Fruit fly (Drosophila melanogaster) whole organism, embryonic: ENCODE data around the gene CG16723.
A peak's percentile ranks its signal among the peaks of the same experiment; 100 is the strongest.

Experiments
- Aef1 ChIP-seq: fragments of 200-800 bp; sonication (Bioruptor generic); IDR thresholded peaks from 3 replicates; pipeline ENCODE4 v1.3.6; 2022; ENCODE audit warnings: missing biosample characterization, missing genetic modification characterization
- Awh ChIP-seq: fragments of 200-800 bp; sonication (Bioruptor generic); IDR thresholded peaks from 2 replicates; pipeline ENCODE4, ENCODE4 v1.3.6; 2022; ENCODE audit warnings: missing biosample characterization, missing genetic modification characterization
- Bdp1 ChIP-seq: fragments of 200-800 bp; sonication (Bioruptor generic); optimal IDR thresholded peaks from 3 replicates; lab custom pipeline; 2016; ENCODE audit warnings: missing biosample characterization, missing genetic modification characterization
- Bgb ChIP-seq: fragments of 200-800 bp; sonication (Bioruptor generic); IDR thresholded peaks from 2 replicates; pipeline ENCODE4 v1.3.6; 2022; ENCODE audit warnings: missing biosample characterization, missing genetic modification characterization; ENCODE audit not compliant: partially characterized antibody
- CG10147 ChIP-seq: fragments of 200-800 bp; sonication (Bioruptor generic); optimal IDR thresholded peaks from 2 replicates; lab custom pipeline; 2019; ENCODE audit warnings: missing biosample characterization, mild to moderate bottlenecking, missing genetic modification characterization, moderate library complexity
- CG10209 ChIP-seq: fragments of 200-800 bp; sonication (Bioruptor generic); optimal IDR thresholded peaks from 3 replicates; lab custom pipeline; 2017; ENCODE audit warnings: missing biosample characterization, mild to moderate bottlenecking, missing genetic modification characterization, missing genetic modification reagents
- CG1024 ChIP-seq: fragments of 200-800 bp; sonication (Bioruptor generic); IDR thresholded peaks from 2 replicates; pipeline ENCODE4 v1.3.6; 2022; ENCODE audit warnings: missing biosample characterization, missing genetic modification characterization
- CG12769 ChIP-seq: fragments of 200-800 bp; sonication (Bioruptor generic); optimal IDR thresholded peaks from 2 replicates; lab custom pipeline; 2019; ENCODE audit warnings: missing biosample characterization, mild to moderate bottlenecking, missing genetic modification characterization, moderate library complexity
- CG12942 ChIP-seq: fragments of 200-800 bp; sonication (Bioruptor generic); optimal IDR thresholded peaks from 3 replicates; lab custom pipeline; 2016; ENCODE audit warnings: missing biosample characterization, missing genetic modification characterization
- CG14860 ChIP-seq: fragments of 200-800 bp; sonication (Bioruptor generic); IDR thresholded peaks from 3 replicates; pipeline ENCODE4 v1.3.6; 2022; ENCODE audit warnings: missing biosample characterization, missing genetic modification characterization; ENCODE audit not compliant: partially characterized antibody
- CG16863 ChIP-seq: fragments of 200-800 bp; sonication (Bioruptor generic); optimal IDR thresholded peaks from 3 replicates; lab custom pipeline; 2016; ENCODE audit warnings: missing biosample characterization, missing genetic modification characterization
- CG1832 ChIP-seq: fragments of 200-800 bp; sonication (Bioruptor generic); optimal IDR thresholded peaks from 2 replicates; lab custom pipeline; 2017; ENCODE audit warnings: missing biosample characterization, mild to moderate bottlenecking, missing genetic modification characterization, inconsistent platforms
- CG2116 ChIP-seq: fragments of 200-800 bp; sonication (Bioruptor generic); optimal IDR thresholded peaks from 3 replicates; lab custom pipeline; 2018; ENCODE audit warnings: missing biosample characterization, mild to moderate bottlenecking, missing genetic modification characterization
- CG3065 ChIP-seq: fragments of 200-800 bp; sonication (Bioruptor generic); optimal IDR thresholded peaks from 2 replicates; lab custom pipeline; 2016; ENCODE audit warnings: missing biosample characterization, missing genetic modification characterization
- CG33557 ChIP-seq: fragments of 200-800 bp; sonication (Bioruptor generic); optimal IDR thresholded peaks from 2 replicates; lab custom pipeline; 2019; ENCODE audit warnings: missing biosample characterization, mild to moderate bottlenecking, missing genetic modification characterization, moderate library complexity
- CG34376 ChIP-seq: fragments of 200-800 bp; sonication (Bioruptor generic); optimal IDR thresholded peaks from 2 replicates; lab custom pipeline; 2018; ENCODE audit warnings: missing biosample characterization, mild to moderate bottlenecking, missing genetic modification characterization
- CG7786 ChIP-seq: fragments of 200-800 bp; sonication (Bioruptor generic); optimal IDR thresholded peaks from 2 replicates; lab custom pipeline; 2016; ENCODE audit warnings: missing biosample characterization, missing genetic modification characterization
- CG7963 ChIP-seq: fragments of 200-800 bp; sonication (Bioruptor generic); IDR thresholded peaks from 3 replicates; pipeline ENCODE4 v1.3.6; 2022; ENCODE audit warnings: missing biosample characterization, missing genetic modification characterization; ENCODE audit not compliant: partially characterized antibody
- CG8290 ChIP-seq, 3 experiments: fragments of 200-800 bp; sonication (Bioruptor generic); optimal IDR thresholded peaks; 2 replicates each; lab custom pipeline; 2016 to 2019; ENCODE audit warnings: missing biosample characterization in 3 of 3, missing genetic modification characterization in 3 of 3, mild to moderate bottlenecking in 2 of 3, moderate library complexity in 1 of 3
- CG8478 ChIP-seq: fragments of >200 bp; optimal IDR thresholded peaks from 2 replicates; lab custom pipeline; 2018
- CG8924 ChIP-seq: fragments of 200-800 bp; optimal IDR thresholded peaks from 3 replicates; lab custom pipeline; 2019; ENCODE audit warnings: missing biosample characterization, mild to moderate bottlenecking, missing genetic modification characterization, moderate library complexity
- Doc2 ChIP-seq: fragments of 200-800 bp; sonication (Bioruptor generic); IDR thresholded peaks from 2 replicates; pipeline ENCODE4 v1.3.6; 2022; ENCODE audit warnings: missing biosample characterization, missing genetic modification characterization
- E2f1 ChIP-seq: fragments of 200-800 bp; sonication (Bioruptor generic); IDR thresholded peaks from 2 replicates; pipeline ENCODE4 v1.3.6; 2022; ENCODE audit warnings: missing biosample characterization, missing genetic modification characterization
- ERR ChIP-seq: fragments of 200-800 bp; sonication (Bioruptor generic); optimal IDR thresholded peaks from 2 replicates; lab custom pipeline; 2016; ENCODE audit warnings: missing biosample characterization, missing genetic modification characterization
- HLH4C ChIP-seq: fragments of 200-800 bp; sonication (Bioruptor generic); IDR thresholded peaks from 3 replicates; pipeline ENCODE4 v1.3.6; 2022; ENCODE audit warnings: missing biosample characterization, missing genetic modification characterization; ENCODE audit not compliant: partially characterized antibody
- Med ChIP-seq: fragments of 200-800 bp; sonication (Bioruptor generic); peaks from one replicate; lab custom pipeline; 2016; ENCODE audit warnings: missing biosample characterization, missing genetic modification characterization, mild to moderate bottlenecking, inconsistent platforms, moderate library complexity
- Nf-YB ChIP-seq: fragments of 200-800 bp; sonication (Bioruptor generic); optimal IDR thresholded peaks from 3 replicates; lab custom pipeline; 2019; ENCODE audit warnings: missing biosample characterization, mild to moderate bottlenecking, missing genetic modification characterization, moderate library complexity
- Rfx ChIP-seq: fragments of 200-800 bp; sonication (Bioruptor generic); IDR thresholded peaks from 2 replicates; pipeline ENCODE4 v1.3.6; 2022; ENCODE audit warnings: missing biosample characterization, missing genetic modification characterization
- Scr ChIP-seq: fragments of 200-800 bp; sonication (Bioruptor generic); IDR thresholded peaks from 2 replicates; pipeline ENCODE4 v1.3.6; 2022; ENCODE audit warnings: missing biosample characterization, missing genetic modification characterization; ENCODE audit not compliant: partially characterized antibody
- Tbp ChIP-seq: fragments of >200 bp; optimal IDR thresholded peaks from 2 replicates; lab custom pipeline; 2018; ENCODE audit warnings: missing biosample characterization, missing genetic modification characterization
- Xbp1 ChIP-seq: fragments of 200-800 bp; sonication (Bioruptor generic); optimal IDR thresholded peaks from 3 replicates; lab custom pipeline; 2016; ENCODE audit warnings: missing biosample characterization, mild to moderate bottlenecking, missing genetic modification characterization
- abd-A ChIP-seq: fragments of 200-800 bp; sonication (Bioruptor generic); optimal IDR thresholded peaks from 3 replicates; lab custom pipeline; 2019; ENCODE audit warnings: missing biosample characterization, mild to moderate bottlenecking, missing genetic modification characterization, moderate library complexity
- amos ChIP-seq: fragments of 200-800 bp; sonication (Bioruptor generic); IDR thresholded peaks from 2 replicates; pipeline ENCODE4 v1.3.6; 2022; ENCODE audit warnings: missing biosample characterization, missing genetic modification characterization; ENCODE audit not compliant: partially characterized antibody
- bbx ChIP-seq: fragments of 200-800 bp; sonication (Bioruptor generic); IDR thresholded peaks from 2 replicates; pipeline ENCODE4 v1.3.6; 2022; ENCODE audit warnings: missing biosample characterization, missing genetic modification characterization; ENCODE audit not compliant: partially characterized antibody
- crol ChIP-seq: fragments of 200-800 bp; sonication (Bioruptor generic); IDR thresholded peaks from 2 replicates; pipeline ENCODE4 v1.3.6; 2022; ENCODE audit warnings: missing biosample characterization, missing genetic modification characterization
- hkb ChIP-seq, 2 experiments: fragments of 200-800 bp in 1 of 2; fragments of >200 bp in 1 of 2; sonication (Bioruptor generic) in 1 of 2; IDR thresholded peaks in 1 of 2; optimal IDR thresholded peaks in 1 of 2; 2 replicates each; pipeline versions ENCODE4 v1.3.6 to Lab custom; 2017 to 2022; ENCODE audit warnings: missing biosample characterization in 1 of 2, missing genetic modification characterization in 1 of 2
- kah ChIP-seq: fragments of 200-800 bp; sonication (Bioruptor generic); optimal IDR thresholded peaks from 2 replicates; lab custom pipeline; 2018; ENCODE audit warnings: missing biosample characterization, mild to moderate bottlenecking, missing genetic modification characterization
- lab ChIP-seq: fragments of 200-800 bp; sonication (Bioruptor generic); optimal IDR thresholded peaks from 3 replicates; lab custom pipeline; 2017; ENCODE audit warnings: missing biosample characterization, missing genetic modification characterization, mild to moderate bottlenecking, moderate library complexity, missing genetic modification reagents
- nerfin-2 ChIP-seq: fragments of 200-800 bp; sonication (Bioruptor generic); IDR thresholded peaks from 2 replicates; pipeline ENCODE4 v1.3.6; 2022; ENCODE audit warnings: missing biosample characterization, missing genetic modification characterization; ENCODE audit not compliant: partially characterized antibody
- nom ChIP-seq: fragments of 200-800 bp; sonication (Bioruptor generic); optimal IDR thresholded peaks from 2 replicates; lab custom pipeline; 2017; ENCODE audit warnings: missing biosample characterization, missing genetic modification characterization, mild to moderate bottlenecking, moderate library complexity, missing genetic modification reagents
- pros ChIP-seq: fragments of 200-800 bp; sonication (Bioruptor generic); optimal IDR thresholded peaks from 3 replicates; lab custom pipeline; 2019; ENCODE audit warnings: missing biosample characterization, mild to moderate bottlenecking, missing genetic modification characterization, moderate library complexity
- scrt ChIP-seq: fragments of 200-800 bp; sonication (Bioruptor generic); optimal IDR thresholded peaks from 2 replicates; lab custom pipeline; 2018; ENCODE audit warnings: missing biosample characterization, mild to moderate bottlenecking, missing genetic modification characterization, moderate library complexity
- sima ChIP-seq: fragments of 200-800 bp; sonication (Bioruptor generic); optimal IDR thresholded peaks from 2 replicates; lab custom pipeline; 2016; ENCODE audit warnings: missing biosample characterization, missing genetic modification characterization
- sna ChIP-seq: fragments of 200-800 bp; sonication (Bioruptor generic); IDR thresholded peaks from 2 replicates; pipeline ENCODE4 v1.3.6; 2022; ENCODE audit warnings: missing biosample characterization, missing genetic modification characterization; ENCODE audit not compliant: partially characterized antibody
- sug ChIP-seq: fragments of 200-800 bp; optimal IDR thresholded peaks from 2 replicates; lab custom pipeline; 2019; ENCODE audit warnings: missing biosample characterization, mild to moderate bottlenecking, missing genetic modification characterization, moderate library complexity
- tap ChIP-seq: fragments of 200-800 bp; optimal IDR thresholded peaks from 3 replicates; lab custom pipeline; 2019; ENCODE audit warnings: missing biosample characterization, mild to moderate bottlenecking, missing genetic modification characterization, moderate library complexity
- tna ChIP-seq: fragments of 200-800 bp; sonication (Bioruptor generic); IDR thresholded peaks from 2 replicates; pipeline ENCODE4 v1.3.6; 2022; ENCODE audit warnings: missing biosample characterization, missing genetic modification characterization; ENCODE audit not compliant: partially characterized antibody
- vvl ChIP-seq: fragments of 200-800 bp; sonication (Bioruptor generic); IDR thresholded peaks from 2 replicates; pipeline ENCODE4 v1.3.6; 2022; ENCODE audit warnings: missing biosample characterization, missing genetic modification characterization

The CG16723 gene

dm6 chr3R:23601346-23601817 lies 5.3 kb upstream of the CG16723 start (continued):
- peak; percentile 63 for TF ChIP-seq bbx
- TF ChIP-seq abd-A, result peak; percentile 55
- peak; percentile 67 for TF ChIP-seq Scr (GFP tag; lab: Robert Waterston, UW)
- TF ChIP-seq CG16863 (GFP tag; lab: Kevin White, UChicago), result no peak
- no peak for TF ChIP-seq Xbp1 (GFP tag; lab: Kevin White, UChicago)
- 0 out of 2 replicates have a peak, but pooled peaks have one; percentile 25 for TF ChIP-seq nerfin-2 (GFP tag; lab: Robert Waterston, UW)
- no peak for TF ChIP-seq hkb (optimal IDR thresholded peaks at IDR 0.05; lab: Kevin White, UChicago)
- TF ChIP-seq hkb (GFP tag; IDR thresholded peaks at IDR 0.05; lab: Robert Waterston, UW), result peak; percentile 34; the same call in 1 of the 2 replicates
- TF ChIP-seq HLH4C, result peak; percentile 77
- peak; percentile 59 for TF ChIP-seq CG12769 (tag; lab: Kevin White, UChicago)
- TF ChIP-seq kah (GFP tag; lab: Kevin White, UChicago), result no peak
- no peak for TF ChIP-seq CG10209 (GFP tag; lab: Kevin White, UChicago)
- peak; percentile 69; the same call in 2 of the 3 replicates for TF ChIP-seq CG14860 (GFP tag; lab: Robert Waterston, UW)
- TF ChIP-seq sima (GFP tag; lab: Kevin White, UChicago), result no peak
- peak; percentile 34 for TF ChIP-seq CG1832 (GFP tag; lab: Kevin White, UChicago)
- no peak for TF ChIP-seq CG12942 (GFP tag; lab: Kevin White, UChicago)
- no peak for TF ChIP-seq Awh
- no peak for TF ChIP-seq ERR (GFP tag; lab: Kevin White, UChicago)
- no peak for TF ChIP-seq tap (tag; lab: Kevin White, UChicago)
- no peak for TF ChIP-seq CG33557
- TF ChIP-seq sug (tag; lab: Kevin White, UChicago), result peak; percentile 37
- no peak for TF ChIP-seq CG7786 (GFP tag; lab: Kevin White, UChicago)
- TF ChIP-seq CG8478 (lab: Kevin White, UChicago), result peak; percentile 80
- peak; percentile 31 for TF ChIP-seq CG2116
- no peak for TF ChIP-seq CG3065 (GFP tag; lab: Kevin White, UChicago)
- peak; percentile 72 for TF ChIP-seq Med
- TF ChIP-seq Tbp (GFP tag; lab: Kevin White, UChicago), result no peak
- peak; percentile 48; the same call in 1 of the 3 replicates for TF ChIP-seq CG7963 (GFP tag; lab: Robert Waterston, UW)
- TF ChIP-seq Rfx (GFP tag; lab: Robert Waterston, UW), result peak; percentile 31; the same call in 1 of the 2 replicates
- no peak for TF ChIP-seq CG8290 (GFP tag; optimal IDR thresholded peaks at IDR 0.05; lab: Kevin White, UChicago)
- TF ChIP-seq CG8290 (tag; optimal IDR thresholded peaks at IDR 0.05; lab: Kevin White, UChicago), result no peak
- TF ChIP-seq CG8924 (tag; lab: Kevin White, UChicago), result no peak
- peak; percentile 98 for TF ChIP-seq Bdp1
- TF ChIP-seq nom (GFP tag; lab: Kevin White, UChicago), result no peak
- TF ChIP-seq Bgb (GFP tag; lab: Robert Waterston, UW), result peak; percentile 81
- TF ChIP-seq scrt, result no peak
- no peak for TF ChIP-seq CG1024
- no peak for TF ChIP-seq Doc2 (GFP tag; lab: Robert Waterston, UW)
- peak; percentile 69 for TF ChIP-seq amos (GFP tag; lab: Robert Waterston, UW)
- TF ChIP-seq CG34376 (GFP tag; lab: Kevin White, UChicago), result peak; percentile 24
- TF ChIP-seq Aef1, result peak; percentile 17; the same call in 1 of the 3 replicates
- TF ChIP-seq crol (GFP tag; lab: Robert Waterston, UW), result peak; percentile 71
- TF ChIP-seq vvl (GFP tag; lab: Robert Waterston, UW), result peak; percentile 39; the same call in 1 of the 2 replicates
- TF ChIP-seq sna (GFP tag; lab: Robert Waterston, UW), result peak; percentile 76
- TF ChIP-seq tna (GFP tag; lab: Robert Waterston, UW), result peak; percentile 60
- TF ChIP-seq lab (GFP tag; lab: Kevin White, UChicago), result peak; percentile 45
- TF ChIP-seq Nf-YB (GFP tag; lab: Kevin White, UChicago), result no peak
- TF ChIP-seq CG10147 (GFP tag; lab: Kevin White, UChicago), result no peak
- TF ChIP-seq pros (GFP tag; lab: Kevin White, UChicago), result no peak
- TF ChIP-seq E2f1, result no peak
